Fruit fly (Drosophila melanogaster): Measurements from ENCODE around the gene unc-4.
A peak's percentile ranks its signal among the peaks of the same experiment; 100 is the strongest.

Gene unc-4

dm6 chrX:17768130-17768697, at the start of gene unc-4:
Gene unc-4 (plus strand): TSS chrX:17768569.
- TF ChIP-seq CG5204 (GFP tag; optimal IDR thresholded peaks at IDR 0.05): no peak
- no peak for TF ChIP-seq kay (GFP tag; ENCODE audit: borderline replicate concordance)
- peak; percentile 13 for TF ChIP-seq CG1620 (GFP tag; optimal IDR thresholded peaks at IDR 0.05)
- TF ChIP-seq pad (GFP tag; optimal IDR thresholded peaks at IDR 0.05): peak; percentile 88
- no peak for TF ChIP-seq CG12768 (GFP tag; optimal IDR thresholded peaks at IDR 0.05)
- no peak for TF ChIP-seq CG11617 (GFP tag; optimal IDR thresholded peaks at IDR 0.05)

- TF ChIP-seq tj (GFP tag; optimal IDR thresholded peaks at IDR 0.05) (peak; percentile 97), Crg-1 (GFP tag; optimal IDR thresholded peaks at IDR 0.05) (no peak)
Measured at dm6 chrX:17718927-17719691, 49.3 kb upstream of the unc-4 start.

- TF ChIP-seq toe (GFP tag; optimal IDR thresholded peaks at IDR 0.05) (peak; percentile 3), CG7045 (GFP tag; optimal IDR thresholded peaks at IDR 0.05) (no peak), bab1 (GFP tag; optimal IDR thresholded peaks at IDR 0.05) (peak; percentile 47), Crg-1 (GFP tag; optimal IDR thresholded peaks at IDR 0.05) (peak; percentile 14), Clk (GFP tag; optimal IDR thresholded peaks at IDR 0.05) (no peak)
Measured at dm6 chrX:17720261-17721052, 47.9 kb upstream of the unc-4 start.

- no peak for TF ChIP-seq Hr96 (GFP tag; optimal IDR thresholded peaks at IDR 0.05)
- TF ChIP-seq cic (GFP tag; optimal IDR thresholded peaks at IDR 0.05): peak; percentile 88
- no peak for TF ChIP-seq CG7045 (GFP tag; optimal IDR thresholded peaks at IDR 0.05)
- TF ChIP-seq CG14711 (tag; optimal IDR thresholded peaks at IDR 0.05): no peak
- TF ChIP-seq CG1620 (GFP tag; optimal IDR thresholded peaks at IDR 0.05): peak; percentile 3
- TF ChIP-seq Clk (GFP tag; optimal IDR thresholded peaks at IDR 0.05): no peak
- no peak for TF ChIP-seq cnc (optimal IDR thresholded peaks at IDR 0.05)
- no peak for TF ChIP-seq CG5204 (GFP tag; optimal IDR thresholded peaks at IDR 0.05)
- peak; percentile 74 for TF ChIP-seq Mnt (GFP tag; optimal IDR thresholded peaks at IDR 0.05)
- peak; percentile 32 for TF ChIP-seq CG7101 (tag; optimal IDR thresholded peaks at IDR 0.05)
- peak; percentile 46 for TF ChIP-seq pad (GFP tag; optimal IDR thresholded peaks at IDR 0.05)
- peak; percentile 13 for TF ChIP-seq tj (GFP tag; optimal IDR thresholded peaks at IDR 0.05)
- no peak for TF ChIP-seq CG33017 (tag; optimal IDR thresholded peaks at IDR 0.05)
- TF ChIP-seq toe (GFP tag; optimal IDR thresholded peaks at IDR 0.05): no peak
- TF ChIP-seq bab1 (GFP tag; optimal IDR thresholded peaks at IDR 0.05): peak; percentile 39
- no peak for TF ChIP-seq Crg-1 (GFP tag; optimal IDR thresholded peaks at IDR 0.05)
- no peak for TF ChIP-seq CG11617 (GFP tag; optimal IDR thresholded peaks at IDR 0.05)
- TF ChIP-seq CG12768 (GFP tag; optimal IDR thresholded peaks at IDR 0.05): no peak
Measured at dm6 chrX:17722912-17723311, 45.5 kb upstream of the unc-4 start.

dm6 chrX:17724288-17724914, 44.0 kb upstream of the unc-4 start:
- TF ChIP-seq ovo (GFP tag; optimal IDR thresholded peaks at IDR 0.05) (no peak), Crg-1 (GFP tag; optimal IDR thresholded peaks at IDR 0.05) (no peak), CG5204 (GFP tag; optimal IDR thresholded peaks at IDR 0.05) (no peak), pad (GFP tag; optimal IDR thresholded peaks at IDR 0.05) (no peak), cic (GFP tag; optimal IDR thresholded peaks at IDR 0.05) (no peak), CG33017 (tag; optimal IDR thresholded peaks at IDR 0.05) (no peak), cnc (optimal IDR thresholded peaks at IDR 0.05) (no peak), Clk (GFP tag; optimal IDR thresholded peaks at IDR 0.05) (no peak), kay (GFP tag; ENCODE audit: borderline replicate concordance) (no peak), toe (GFP tag; optimal IDR thresholded peaks at IDR 0.05) (no peak), CG1620 (GFP tag; optimal IDR thresholded peaks at IDR 0.05) (no peak), tj (GFP tag; optimal IDR thresholded peaks at IDR 0.05) (no peak), Mnt (GFP tag; optimal IDR thresholded peaks at IDR 0.05) (no peak), CG11617 (GFP tag; optimal IDR thresholded peaks at IDR 0.05) (no peak)

dm6 chrX:17725937-17726489, 42.4 kb upstream of the unc-4 start:
- TF ChIP-seq tj (GFP tag; optimal IDR thresholded peaks at IDR 0.05) (no peak), CG12768 (GFP tag; optimal IDR thresholded peaks at IDR 0.05) (no peak), CG33017 (tag; optimal IDR thresholded peaks at IDR 0.05) (no peak), CG7101 (tag; optimal IDR thresholded peaks at IDR 0.05) (no peak), kay (GFP tag; ENCODE audit: borderline replicate concordance) (no peak), CG5204 (GFP tag; optimal IDR thresholded peaks at IDR 0.05) (no peak), cnc (optimal IDR thresholded peaks at IDR 0.05) (no peak), pad (GFP tag; optimal IDR thresholded peaks at IDR 0.05) (no peak)

Measured in whole organism, adult.